Worm (Caenorhabditis elegans) whole organism, L4 larva: Measurements from ENCODE around the gene snt-2.

ENCODE experiments used
- D1046.2 ChIP-seq: fragments of 200-800 bp; sonication (Bioruptor generic); IDR thresholded peaks from 2 replicates; pipeline ENCODE4 v1.3.6; 2022; ENCODE audit warnings: missing genetic modification characterization, missing compliant biosample characterization
- F49E8.2 ChIP-seq: sonication (generic microtip); optimal IDR thresholded peaks from 2 replicates; lab custom pipeline; 2016; ENCODE audit warnings: missing compliant biosample characterization, mild to moderate bottlenecking, missing genetic modification characterization, borderline replicate concordance
- T20F7.1 ChIP-seq: fragments of 200-800 bp; sonication (Bioruptor generic); optimal IDR thresholded peaks from 2 replicates; lab custom pipeline; 2018; ENCODE audit warnings: mild to moderate bottlenecking, missing genetic modification characterization, missing compliant biosample characterization
- aha-1 ChIP-seq: fragments of 150-350 bp; peaks from one replicate; lab custom pipeline; 2014; ENCODE audit warnings: missing biosample characterization, missing genetic modification characterization
- ama-1 ChIP-seq: fragments of 150-350 bp; optimal IDR thresholded peaks from 2 replicates; lab custom pipeline; 2014; ENCODE audit warnings: inconsistent platforms, mixed read lengths
- ceh-32 ChIP-seq: sonication (generic microtip); optimal IDR thresholded peaks from 2 replicates; lab custom pipeline; 2016; ENCODE audit warnings: mild to moderate bottlenecking, missing genetic modification characterization, missing compliant biosample characterization; ENCODE audit not compliant: poor library complexity
- ceh-62 ChIP-seq: sonication (generic microtip); optimal IDR thresholded peaks from 2 replicates; lab custom pipeline; 2017; ENCODE audit warnings: missing biosample characterization, missing genetic modification characterization
- ces-1 ChIP-seq: fragments of 150-350 bp; sonication (generic microtip); optimal IDR thresholded peaks from 4 replicates; lab custom pipeline; 2014; ENCODE audit warnings: missing biosample characterization, missing genetic modification reagents, missing genetic modification characterization
- ctbp-1 ChIP-seq: fragments of 200-800 bp; sonication (Bioruptor generic); IDR thresholded peaks from 2 replicates; pipeline ENCODE4 v1.3.6; 2022; ENCODE audit warnings: missing genetic modification reagents, missing genetic modification characterization, missing compliant biosample characterization
- daf-16 ChIP-seq, 3 experiments: sonication (generic microtip); optimal IDR thresholded peaks; 2 replicates each; lab custom pipeline; 2016 to 2017; ENCODE audit warnings: missing genetic modification characterization in 3 of 3, missing genetic modification reagents in 3 of 3, mild to moderate bottlenecking in 2 of 3, missing compliant biosample characterization in 2 of 3, missing biosample characterization in 1 of 3, moderate library complexity in 1 of 3
- daf-19 ChIP-seq: fragments of 200-800 bp; sonication (Bioruptor generic); conservative IDR thresholded peaks from 2 replicates; pipeline ENCODE4 v1.3.6; 2022; ENCODE audit warnings: missing genetic modification characterization, missing compliant biosample characterization
- daf-8 ChIP-seq: fragments of 200-800 bp; sonication (Bioruptor generic); IDR thresholded peaks from 2 replicates; pipeline ENCODE4 v1.3.6; 2022; ENCODE audit warnings: missing genetic modification characterization, missing compliant biosample characterization
- dmd-6 ChIP-seq: fragments of 200-800 bp; sonication (Bioruptor generic); IDR thresholded peaks from 2 replicates; pipeline ENCODE4 v1.3.6; 2022; ENCODE audit warnings: missing genetic modification reagents, missing genetic modification characterization, missing compliant biosample characterization
- dmd-9 ChIP-seq: fragments of 200-800 bp; sonication (Bioruptor generic); IDR thresholded peaks from 2 replicates; pipeline ENCODE4 v1.3.6; 2022; ENCODE audit warnings: missing genetic modification reagents, missing genetic modification characterization, missing compliant biosample characterization
- egl-27 ChIP-seq: sonication (generic microtip); optimal IDR thresholded peaks from 3 replicates; lab custom pipeline; 2017; ENCODE audit warnings: missing biosample characterization, missing genetic modification reagents, missing genetic modification characterization
- egl-43 ChIP-seq: fragments of 200-800 bp; sonication (Bioruptor generic); IDR thresholded peaks from 2 replicates; pipeline ENCODE4 v1.3.6; 2022; ENCODE audit warnings: missing genetic modification reagents, missing genetic modification characterization, missing compliant biosample characterization
- hmg-1.1 ChIP-seq: fragments of 200-800 bp; sonication (Bioruptor generic); IDR thresholded peaks from 2 replicates; pipeline ENCODE4 v1.3.6; 2022; ENCODE audit warnings: missing genetic modification reagents, missing genetic modification characterization, missing compliant biosample characterization
- lin-1 ChIP-seq: fragments of 200-800 bp; sonication (Bioruptor generic); IDR thresholded peaks from 2 replicates; pipeline ENCODE4 v1.3.6; 2022; ENCODE audit warnings: missing genetic modification reagents, missing genetic modification characterization, missing compliant biosample characterization
- lin-15B ChIP-seq: fragments of 150-350 bp; sonication (generic microtip); optimal IDR thresholded peaks from 3 replicates; lab custom pipeline; 2014; ENCODE audit warnings: missing biosample characterization, missing genetic modification characterization
- lin-39 ChIP-seq: fragments of 150-350 bp; optimal IDR thresholded peaks from 2 replicates; lab custom pipeline; 2014; ENCODE audit warnings: missing biosample characterization, missing genetic modification reagents, missing genetic modification characterization
- lsy-2 ChIP-seq, 2 experiments: fragments of 150-350 bp in 1 of 2; sonication (generic microtip) in 1 of 2; optimal IDR thresholded peaks; 2 replicates each; lab custom pipeline; 2014 to 2017; ENCODE audit warnings: missing biosample characterization in 2 of 2, missing genetic modification characterization in 2 of 2
- madf-9 ChIP-seq: fragments of 200-800 bp; sonication (Bioruptor generic); conservative IDR thresholded peaks from 2 replicates; pipeline ENCODE4 v1.3.6; 2022; ENCODE audit warnings: missing genetic modification reagents, missing genetic modification characterization, missing compliant biosample characterization
- mep-1 ChIP-seq: fragments of 150-350 bp; sonication (generic microtip); optimal IDR thresholded peaks from 3 replicates; lab custom pipeline; 2014; ENCODE audit warnings: missing biosample characterization, missing genetic modification characterization
- mxl-3 ChIP-seq: fragments of 200-800 bp; sonication (Bioruptor generic); optimal IDR thresholded peaks from 2 replicates; lab custom pipeline; 2018; ENCODE audit warnings: mild to moderate bottlenecking, missing genetic modification characterization, missing compliant biosample characterization
- nhr-10 ChIP-seq: fragments of 150-350 bp; optimal IDR thresholded peaks from 2 replicates; lab custom pipeline; 2014; ENCODE audit warnings: missing biosample characterization, missing genetic modification characterization
- nhr-102 ChIP-seq: sonication (generic microtip); optimal IDR thresholded peaks from 2 replicates; lab custom pipeline; 2016; ENCODE audit warnings: mild to moderate bottlenecking, missing genetic modification characterization, moderate library complexity, missing compliant biosample characterization
- nhr-28 ChIP-seq: fragments of 150-350 bp; optimal IDR thresholded peaks from 2 replicates; lab custom pipeline; 2014; ENCODE audit warnings: missing biosample characterization, missing genetic modification characterization
- nhr-42 ChIP-seq: fragments of 200-800 bp; sonication (Bioruptor generic); IDR thresholded peaks from 2 replicates; pipeline ENCODE4 v1.3.6; 2022; ENCODE audit warnings: missing genetic modification characterization, missing compliant biosample characterization
- nhr-48 ChIP-seq: sonication (generic microtip); optimal IDR thresholded peaks from 2 replicates; lab custom pipeline; 2016; ENCODE audit warnings: mild to moderate bottlenecking, missing genetic modification characterization, missing compliant biosample characterization
- nhr-76 ChIP-seq: fragments of 150-350 bp; optimal IDR thresholded peaks from 2 replicates; lab custom pipeline; 2014; ENCODE audit warnings: missing biosample characterization, missing genetic modification characterization
- pha-4 ChIP-seq, 2 experiments: fragments of 150-350 bp in 1 of 2; fragments of 200-800 bp in 1 of 2; sonication (Bioruptor generic) in 1 of 2; IDR thresholded peaks in 1 of 2; optimal IDR thresholded peaks in 1 of 2; 2 replicates each; pipeline versions ENCODE4 v1.3.6 to Lab custom; 2014 to 2022; ENCODE audit warnings: missing genetic modification characterization in 2 of 2, missing genetic modification reagents in 2 of 2, missing biosample characterization in 1 of 2, missing compliant biosample characterization in 1 of 2
- php-3 ChIP-seq: fragments of 200-800 bp; sonication (Bioruptor generic); IDR thresholded peaks from 2 replicates; pipeline ENCODE4 v1.3.6; 2022; ENCODE audit warnings: missing genetic modification reagents, missing genetic modification characterization, missing compliant biosample characterization
- pqm-1 ChIP-seq: sonication (generic microtip); optimal IDR thresholded peaks from 2 replicates; lab custom pipeline; 2017; ENCODE audit warnings: missing biosample characterization, missing genetic modification characterization
- rbr-2 ChIP-seq: sonication (generic microtip); optimal IDR thresholded peaks from 2 replicates; lab custom pipeline; 2016; ENCODE audit warnings: missing genotype, missing genetic modification characterization, missing compliant biosample characterization
- sdz-12 ChIP-seq: fragments of 200-800 bp; sonication (Bioruptor generic); optimal IDR thresholded peaks from 2 replicates; lab custom pipeline; 2018; ENCODE audit warnings: mild to moderate bottlenecking, missing genetic modification characterization, missing compliant biosample characterization
- set-16 ChIP-seq: fragments of 200-800 bp; sonication (Bioruptor generic); IDR thresholded peaks from 2 replicates; pipeline ENCODE4 v1.3.6; 2022; ENCODE audit warnings: missing genetic modification reagents, missing genetic modification characterization, missing compliant biosample characterization
- skn-1 ChIP-seq: fragments of 150-350 bp; optimal IDR thresholded peaks from 2 replicates; lab custom pipeline; 2014; ENCODE audit warnings: missing biosample characterization, missing genetic modification characterization
- snpc-1.2 ChIP-seq: fragments of 200-800 bp; sonication (Bioruptor generic); IDR thresholded peaks from 2 replicates; pipeline ENCODE4 v1.3.6; 2022; ENCODE audit warnings: missing genetic modification reagents, missing genetic modification characterization, missing compliant biosample characterization
- unc-62 ChIP-seq, 3 experiments: fragments of 150-350 bp in 1 of 3; sonication (generic microtip); optimal IDR thresholded peaks in 2 of 3; peaks in 1 of 3; 1 replicate in 1 of 3; 2 replicates in 2 of 3; lab custom pipeline; 2014 to 2017; ENCODE audit warnings: missing biosample characterization in 3 of 3, missing genetic modification characterization in 3 of 3, missing genetic modification reagents in 3 of 3, missing genotype in 1 of 3
- zip-2 ChIP-seq: fragments of 150-350 bp; optimal IDR thresholded peaks from 2 replicates; lab custom pipeline; 2014; ENCODE audit warnings: missing biosample characterization, missing genetic modification characterization
- ztf-11 ChIP-seq: fragments of 150-350 bp; optimal IDR thresholded peaks from 2 replicates; lab custom pipeline; 2014; ENCODE audit warnings: missing biosample characterization, missing genetic modification characterization

The snt-2 gene

DNA sequence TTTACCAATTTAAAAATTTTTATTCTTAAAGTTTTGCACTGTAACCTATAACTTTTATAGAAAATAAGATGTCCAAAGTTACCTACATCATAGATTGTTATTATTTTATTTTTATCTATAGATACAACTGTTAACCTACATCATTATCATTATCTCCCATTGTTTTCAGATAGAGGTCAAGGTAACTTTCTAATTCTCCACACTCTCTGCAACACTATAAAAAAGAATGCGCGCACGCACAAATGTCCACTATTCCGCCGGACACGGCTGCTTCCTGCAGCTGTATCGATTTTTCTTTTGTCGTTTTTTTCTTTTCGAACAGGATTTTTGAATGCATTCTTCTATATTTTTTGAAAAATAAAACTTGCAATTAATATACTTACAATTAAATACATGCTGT lies 20.9 kb downstream of the snt-2 start (continued):
- TF ChIP-seq ceh-62 (tag; lab: Kevin White, UChicago) (no peak), D1046.2 (GFP tag; lab: Robert Waterston, UW) (no peak), dmd-9 (no peak), nhr-28 (tag; lab: Kevin White, UChicago) (peak; percentile 22)

DNA sequence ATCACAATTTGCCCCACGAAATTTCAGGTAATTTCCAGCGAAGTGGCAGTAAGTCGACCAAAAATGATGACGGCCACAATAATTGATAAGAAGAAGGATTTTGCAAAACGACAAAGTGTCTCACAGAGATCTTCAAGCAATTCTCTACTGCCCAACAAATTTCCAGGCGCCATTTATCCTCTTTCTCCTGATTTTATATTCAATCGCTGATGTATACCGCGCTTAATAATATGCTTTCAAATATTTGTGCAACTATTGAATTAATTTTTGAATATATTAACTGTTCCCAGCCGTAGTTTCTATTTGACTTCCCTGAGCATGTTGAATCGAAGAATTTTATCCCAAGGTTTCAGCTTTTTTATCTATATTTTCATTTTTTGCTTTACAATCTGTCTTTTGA lies 22.6 kb downstream of the snt-2 start, which contains the start of gene tpst-2:
Gene tpst-2 (plus strand): TSS at position 301 of the 400 bp plus-strand sequence.
- TF ChIP-seq ztf-11 (tag; lab: Kevin White, UChicago) (no peak), lsy-2 (tag; optimal IDR thresholded peaks at IDR 0.05; lab: Kevin White, UChicago) (no peak), daf-8 (GFP tag; lab: Robert Waterston, UW) (no peak), mep-1 (tag; lab: Kevin White, UChicago) (no peak), nhr-76 (tag; lab: Kevin White, UChicago) (no peak), pqm-1 (tag; lab: Kevin White, UChicago) (no peak), skn-1 (no peak), nhr-102 (no peak), nhr-48 (tag; lab: Kevin White, UChicago) (no peak), php-3 (GFP tag; lab: Robert Waterston, UW) (no peak), lin-39 (no peak), F49E8.2 (tag; lab: Kevin White, UChicago) (no peak), madf-9 (GFP tag; lab: Robert Waterston, UW) (no peak)

DNA sequence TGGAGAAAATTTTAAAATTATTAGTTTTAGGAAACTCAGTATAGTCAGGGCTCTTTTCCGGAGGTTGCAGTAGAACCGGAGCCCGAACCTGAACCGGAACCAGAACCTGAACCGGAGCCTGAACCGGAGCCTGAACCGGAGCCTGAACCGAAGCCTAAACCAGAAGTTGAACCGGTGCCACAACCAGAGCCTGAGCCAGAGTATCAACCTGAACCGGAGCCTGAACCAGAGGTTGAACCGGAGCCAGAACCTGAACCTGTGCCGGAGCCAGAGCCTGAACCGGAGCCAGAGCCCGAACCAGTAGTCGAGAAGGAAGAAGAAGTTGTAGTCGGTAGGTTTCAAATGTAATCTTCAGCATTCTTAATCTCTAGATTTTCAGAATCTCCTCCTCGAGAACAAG lies 25.0 kb downstream of the snt-2 start:
- TF ChIP-seq T20F7.1 (GFP tag; lab: Kevin White, UChicago), result no peak
- TF ChIP-seq aha-1 (tag; lab: Kevin White, UChicago), result peak; percentile 28
- no peak for TF ChIP-seq egl-27 (tag; lab: Kevin White, UChicago)
- no peak for TF ChIP-seq D1046.2 (GFP tag; lab: Robert Waterston, UW)
- no peak for TF ChIP-seq nhr-10 (tag; lab: Kevin White, UChicago)
- peak; percentile 90 for TF ChIP-seq set-16
- TF ChIP-seq ceh-62 (tag; lab: Kevin White, UChicago), result no peak

DNA sequence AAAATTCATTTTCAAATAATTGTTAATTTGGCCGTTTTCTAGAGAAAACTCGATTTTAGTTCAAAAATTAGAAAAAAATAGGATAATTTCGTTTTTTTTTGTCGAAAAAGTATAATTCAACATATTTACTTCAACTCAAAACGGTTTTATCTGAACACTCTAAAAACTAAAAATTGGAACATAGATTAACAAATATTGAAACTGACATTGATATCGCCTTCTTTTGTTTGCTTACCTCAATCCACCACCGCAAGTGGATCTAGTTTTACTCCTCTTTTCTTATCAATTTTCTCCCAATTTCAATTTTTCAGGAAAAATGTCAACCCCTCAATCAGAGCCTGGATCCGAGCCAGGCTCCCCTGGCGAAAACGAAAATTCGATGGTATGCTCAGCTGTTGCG lies 28.6 kb downstream of the snt-2 start, which contains the start of gene ptl-1:
Gene ptl-1 (plus strand): TSS at position 301 of the 400 bp plus-strand sequence.
- TF ChIP-seq nhr-28 (tag; lab: Kevin White, UChicago) (no peak), dmd-6 (GFP tag; lab: Robert Waterston, UW) (no peak), unc-62 (GFP tag; optimal IDR thresholded peaks at IDR 0.05 in 1 of 2; lab: Kevin White, UChicago) (peak in 1 of 2 experiments; percentile 71), unc-62 (tag; optimal IDR thresholded peaks at IDR 0.05; lab: Kevin White, UChicago) (no peak), sdz-12 (GFP tag; lab: Kevin White, UChicago) (no peak), daf-16 (GFP tag; optimal IDR thresholded peaks at IDR 0.05; lab: Kevin White, UChicago) (no peak), daf-16 (tag; optimal IDR thresholded peaks at IDR 0.05; lab: Kevin White, UChicago) (no peak), nhr-42 (GFP tag; lab: Robert Waterston, UW) (no peak)

DNA sequence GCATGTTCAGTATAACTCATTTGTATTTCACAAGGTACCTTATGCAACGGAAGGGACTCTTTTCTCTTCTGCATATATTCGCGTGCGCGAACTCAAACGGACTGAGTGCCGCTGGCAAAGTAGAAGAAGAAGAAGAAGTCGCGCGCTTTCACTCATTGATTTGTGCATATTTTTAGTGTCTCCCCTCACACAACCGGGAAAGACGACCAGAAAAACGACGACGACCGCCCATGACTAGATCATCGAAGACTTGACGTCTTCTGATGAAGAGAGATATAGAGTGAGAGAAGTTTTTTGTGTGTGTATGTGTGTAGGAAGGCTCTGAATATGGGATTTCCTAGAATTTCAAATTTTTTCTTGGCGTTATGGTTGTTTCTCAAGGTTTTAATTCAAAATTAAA lies 29.1 kb downstream of the snt-2 start:
- no peak for TF ChIP-seq ces-1
- no peak for TF ChIP-seq madf-9 (GFP tag; lab: Robert Waterston, UW)
- TF ChIP-seq pha-4 (GFP tag; IDR thresholded peaks at IDR 0.05; lab: Robert Waterston, UW), result no peak
- no peak for TF ChIP-seq pha-4 (tag; optimal IDR thresholded peaks at IDR 0.05; lab: Kevin White, UChicago)
- TF ChIP-seq nhr-10 (tag; lab: Kevin White, UChicago), result no peak
- TF ChIP-seq mxl-3 (GFP tag; lab: Kevin White, UChicago), result no peak
- no peak for TF ChIP-seq snpc-1.2 (GFP tag; lab: Robert Waterston, UW)
- no peak for TF ChIP-seq lin-1 (GFP tag; lab: Robert Waterston, UW)
- no peak for TF ChIP-seq nhr-102
- TF ChIP-seq egl-43, result 0 out of 2 replicates have a peak, but pooled peaks have one; percentile 25
- peak in 1 of 2 experiments; percentile 52 for TF ChIP-seq lsy-2 (tag; optimal IDR thresholded peaks at IDR 0.05; lab: Kevin White, UChicago)
- no peak for TF ChIP-seq ztf-11 (tag; lab: Kevin White, UChicago)
- TF ChIP-seq ama-1 (lab: Kevin White, UChicago), result no peak
- no peak for TF ChIP-seq php-3 (GFP tag; lab: Robert Waterston, UW)
- no peak for TF ChIP-seq lin-15B (tag; lab: Kevin White, UChicago)
- no peak for TF ChIP-seq ceh-32
- TF ChIP-seq ctbp-1 (GFP tag; lab: Robert Waterston, UW), result 0 out of 2 replicates have a peak, but pooled peaks have one; percentile 32
- TF ChIP-seq zip-2 (tag; lab: Kevin White, UChicago), result no peak
- peak; percentile 57 for TF ChIP-seq rbr-2
- TF ChIP-seq aha-1 (tag; lab: Kevin White, UChicago), result peak; percentile 53
- TF ChIP-seq mep-1 (tag; lab: Kevin White, UChicago), result peak; percentile 31
- TF ChIP-seq hmg-1.1, result peak; percentile 50; the same call in 1 of the 2 replicates
- 0 out of 2 replicates have a peak, but pooled peaks have one; percentile 16 for TF ChIP-seq daf-19 (GFP tag; lab: Robert Waterston, UW)
